Worm (Caenorhabditis elegans) whole organism, young adult: ENCODE data around the gene comt-5.

Source experiments
- B0035.1 ChIP-seq: sonication (generic microtip); optimal IDR thresholded peaks from 2 replicates; lab custom pipeline; 2016; ENCODE audit warnings: missing genetic modification characterization, mild to moderate bottlenecking, missing compliant biosample characterization, missing genotype, missing genetic modification reagents
- D2030.7 ChIP-seq: fragments of 200-800 bp; sonication (Bioruptor generic); IDR thresholded peaks from 2 replicates; pipeline ENCODE4 v1.3.6; 2022; ENCODE audit warnings: missing genetic modification reagents, missing genetic modification characterization, missing compliant biosample characterization
- F49E8.2 ChIP-seq: sonication (generic microtip); optimal IDR thresholded peaks from 3 replicates; lab custom pipeline; 2017; ENCODE audit warnings: missing genetic modification characterization, mild to moderate bottlenecking, missing compliant biosample characterization, antibody characterized with exemption, moderate library complexity; ENCODE audit not compliant: insufficient read depth
- F55B11.4 ChIP-seq: sonication (generic microtip); optimal IDR thresholded peaks from 2 replicates; lab custom pipeline; 2016; ENCODE audit warnings: missing compliant biosample characterization, missing genetic modification characterization, borderline replicate concordance; ENCODE audit not compliant: insufficient read depth
- F57C9.4 ChIP-seq: sonication (generic microtip); optimal IDR thresholded peaks from 2 replicates; lab custom pipeline; 2017; ENCODE audit warnings: mild to moderate bottlenecking, missing genetic modification characterization, missing compliant biosample characterization
- K12H6.12 ChIP-seq: fragments of 200-800 bp; sonication (Bioruptor generic); optimal IDR thresholded peaks from 2 replicates; lab custom pipeline; 2018; ENCODE audit warnings: mild to moderate bottlenecking, missing genetic modification characterization, missing compliant biosample characterization
- T26A5.8 ChIP-seq: sonication (generic microtip); optimal IDR thresholded peaks from 2 replicates; lab custom pipeline; 2016; ENCODE audit warnings: missing genetic modification characterization, missing compliant biosample characterization
- Y67H2A.10 ChIP-seq: fragments of 200-800 bp; sonication (Bioruptor generic); conservative IDR thresholded peaks from 2 replicates; pipeline ENCODE4 v1.3.6; 2022; ENCODE audit warnings: missing genetic modification reagents, missing genetic modification characterization, missing compliant biosample characterization
- akir-1 ChIP-seq: fragments of 200-800 bp; sonication (Bioruptor generic); optimal IDR thresholded peaks from 2 replicates; lab custom pipeline; 2018; ENCODE audit warnings: mild to moderate bottlenecking, missing genetic modification characterization, moderate library complexity, missing compliant biosample characterization
- aptf-2 ChIP-seq: fragments of 200-800 bp; sonication (Bioruptor generic); conservative IDR thresholded peaks from 2 replicates; pipeline ENCODE4 v1.3.6; 2022; ENCODE audit warnings: missing genetic modification reagents, missing genetic modification characterization, missing compliant biosample characterization
- attf-5 ChIP-seq: fragments of 200-800 bp; sonication (Bioruptor generic); optimal IDR thresholded peaks from 2 replicates; lab custom pipeline; 2018; ENCODE audit warnings: mild to moderate bottlenecking, missing genetic modification characterization, missing compliant biosample characterization
- attf-6 ChIP-seq: fragments of 200-800 bp; sonication (Bioruptor generic); IDR thresholded peaks from 2 replicates; pipeline ENCODE4 v1.3.6; 2022; ENCODE audit warnings: missing genetic modification reagents, missing genetic modification characterization, missing compliant biosample characterization
- bed-1 ChIP-seq: fragments of 200-800 bp; sonication (Bioruptor generic); IDR thresholded peaks from 2 replicates; pipeline ENCODE4 v1.3.6; 2022; ENCODE audit warnings: missing genetic modification reagents, missing genetic modification characterization, missing compliant biosample characterization
- bed-2 ChIP-seq: fragments of 200-800 bp; sonication (Bioruptor generic); IDR thresholded peaks from 2 replicates; pipeline ENCODE4 v1.3.6; 2022; ENCODE audit warnings: missing genetic modification reagents, missing genetic modification characterization, missing compliant biosample characterization
- cebp-2 ChIP-seq: fragments of 200-800 bp; sonication (Bioruptor generic); IDR thresholded peaks from 2 replicates; pipeline ENCODE4 v1.3.6; 2022; ENCODE audit warnings: missing genetic modification characterization, missing compliant biosample characterization
- ceh-40 ChIP-seq: fragments of 200-800 bp; sonication (Bioruptor generic); IDR thresholded peaks from 2 replicates; pipeline ENCODE4 v1.3.6; 2022; ENCODE audit warnings: missing genetic modification characterization, missing compliant biosample characterization
- ceh-91 ChIP-seq: fragments of 200-800 bp; sonication (Bioruptor generic); IDR thresholded peaks from 2 replicates; pipeline ENCODE4 v1.3.6; 2022; ENCODE audit warnings: missing genetic modification reagents, missing genetic modification characterization, missing compliant biosample characterization
- chd-7 ChIP-seq: sonication (generic microtip); optimal IDR thresholded peaks from 2 replicates; lab custom pipeline; 2016; ENCODE audit warnings: mild to moderate bottlenecking, missing genetic modification characterization, moderate library complexity, missing compliant biosample characterization
- dox-1 ChIP-seq: fragments of 200-800 bp; sonication (Bioruptor generic); IDR thresholded peaks from 2 replicates; pipeline ENCODE4 v1.3.6; 2022; ENCODE audit warnings: missing genetic modification reagents, missing genetic modification characterization, missing compliant biosample characterization
- egl-44 ChIP-seq: fragments of 200-800 bp; sonication (Bioruptor generic); IDR thresholded peaks from 2 replicates; pipeline ENCODE4 v1.3.6; 2022; ENCODE audit warnings: missing genetic modification reagents, missing genetic modification characterization, missing compliant biosample characterization
- ekl-4 ChIP-seq: fragments of 200-800 bp; sonication (Bioruptor generic); IDR thresholded peaks from 2 replicates; pipeline ENCODE4 v1.3.6; 2022; ENCODE audit warnings: missing genetic modification reagents, missing genetic modification characterization, missing compliant biosample characterization
- him-1 ChIP-seq: sonication (generic microtip); optimal IDR thresholded peaks from 2 replicates; lab custom pipeline; 2016; ENCODE audit warnings: missing genotype, missing genetic modification reagents, missing genetic modification characterization, missing compliant biosample characterization
- hmg-1.2 ChIP-seq: fragments of 200-800 bp; sonication (Bioruptor generic); IDR thresholded peaks from 2 replicates; pipeline ENCODE4 v1.3.6; 2022; ENCODE audit warnings: missing genetic modification reagents, missing genetic modification characterization, missing compliant biosample characterization
- hmg-20 ChIP-seq: fragments of 200-800 bp; sonication (Bioruptor generic); IDR thresholded peaks from 2 replicates; pipeline ENCODE4 v1.3.6; 2022; ENCODE audit warnings: missing genetic modification reagents, missing genetic modification characterization, missing compliant biosample characterization
- lag-1 ChIP-seq: fragments of 200-800 bp; sonication (Bioruptor generic); IDR thresholded peaks from 2 replicates; pipeline ENCODE4 v1.3.6; 2022; ENCODE audit warnings: missing genetic modification reagents, missing genetic modification characterization, missing compliant biosample characterization
- lin-54 ChIP-seq: fragments of 200-800 bp; sonication (Bioruptor generic); optimal IDR thresholded peaks from 2 replicates; lab custom pipeline; 2018; ENCODE audit warnings: mild to moderate bottlenecking, missing genetic modification characterization, missing compliant biosample characterization
- mcd-1 ChIP-seq: fragments of 200-800 bp; sonication (Bioruptor generic); IDR thresholded peaks from 2 replicates; pipeline ENCODE4 v1.3.6; 2022; ENCODE audit warnings: missing genetic modification reagents, missing genetic modification characterization, missing compliant biosample characterization
- nhr-179 ChIP-seq: sonication (generic microtip); optimal IDR thresholded peaks from 2 replicates; lab custom pipeline; 2016; ENCODE audit warnings: mild to moderate bottlenecking, missing genetic modification characterization, missing compliant biosample characterization
- nhr-27 ChIP-seq: fragments of 200-800 bp; sonication (Bioruptor generic); optimal IDR thresholded peaks from 2 replicates; lab custom pipeline; 2018; ENCODE audit warnings: mild to moderate bottlenecking, missing genetic modification characterization, moderate library complexity, missing compliant biosample characterization
- pbrm-1 ChIP-seq: fragments of 200-800 bp; sonication (Bioruptor generic); IDR thresholded peaks from 2 replicates; pipeline ENCODE4 v1.3.6; 2022; ENCODE audit warnings: missing genetic modification reagents, missing genetic modification characterization, missing compliant biosample characterization
- repo-1 ChIP-seq: sonication (generic microtip); optimal IDR thresholded peaks from 2 replicates; lab custom pipeline; 2017; ENCODE audit warnings: mild to moderate bottlenecking, missing genetic modification characterization, missing compliant biosample characterization
- snpc-1.1 ChIP-seq: sonication (generic microtip); optimal IDR thresholded peaks from 2 replicates; lab custom pipeline; 2017; ENCODE audit warnings: missing genetic modification characterization, mild to moderate bottlenecking, missing compliant biosample characterization, antibody characterized with exemption, moderate library complexity, missing genotype, missing genetic modification reagents; ENCODE audit not compliant: insufficient read depth
- snpc-4 ChIP-seq, 5 experiments: fragments of 150-350 bp in 1 of 5; sonication (generic microtip) in 4 of 5; optimal IDR thresholded peaks; 2 replicates each; lab custom pipeline; 2014 to 2018; ENCODE audit warnings: missing genetic modification characterization in 5 of 5, missing biosample characterization in 3 of 5, antibody characterized with exemption in 2 of 5, mild to moderate bottlenecking in 2 of 5, missing compliant biosample characterization in 2 of 5, missing genotype in 2 of 5, moderate library complexity in 2 of 5, missing genetic modification reagents in 1 of 5
- tbx-9 ChIP-seq: sonication (generic microtip); optimal IDR thresholded peaks from 2 replicates; lab custom pipeline; 2016; ENCODE audit warnings: borderline replicate concordance, missing genetic modification characterization, inconsistent platforms, missing compliant biosample characterization
- unc-130 ChIP-seq: sonication (generic microtip); optimal IDR thresholded peaks from 2 replicates; lab custom pipeline; 2016; ENCODE audit warnings: missing genetic modification reagents, missing genetic modification characterization, missing compliant biosample characterization
- unc-62 ChIP-seq: fragments of 150-350 bp; optimal IDR thresholded peaks from 2 replicates; lab custom pipeline; 2014; ENCODE audit warnings: missing biosample characterization, missing genetic modification reagents, missing genetic modification characterization
- xnd-1 ChIP-seq: sonication (generic microtip); optimal IDR thresholded peaks from 2 replicates; lab custom pipeline; 2016; ENCODE audit warnings: missing genotype, missing genetic modification reagents, missing genetic modification characterization, missing compliant biosample characterization
- ztf-18 ChIP-seq: sonication (generic microtip); optimal IDR thresholded peaks from 2 replicates; lab custom pipeline; 2016; ENCODE audit warnings: missing genotype, mild to moderate bottlenecking, missing genetic modification characterization, missing compliant biosample characterization
- ztf-25 ChIP-seq: fragments of 200-800 bp; sonication (Bioruptor generic); IDR thresholded peaks from 2 replicates; pipeline ENCODE4 v1.3.6; 2022; ENCODE audit warnings: missing genetic modification reagents, missing genetic modification characterization, missing compliant biosample characterization

Gene comt-5

DNA sequence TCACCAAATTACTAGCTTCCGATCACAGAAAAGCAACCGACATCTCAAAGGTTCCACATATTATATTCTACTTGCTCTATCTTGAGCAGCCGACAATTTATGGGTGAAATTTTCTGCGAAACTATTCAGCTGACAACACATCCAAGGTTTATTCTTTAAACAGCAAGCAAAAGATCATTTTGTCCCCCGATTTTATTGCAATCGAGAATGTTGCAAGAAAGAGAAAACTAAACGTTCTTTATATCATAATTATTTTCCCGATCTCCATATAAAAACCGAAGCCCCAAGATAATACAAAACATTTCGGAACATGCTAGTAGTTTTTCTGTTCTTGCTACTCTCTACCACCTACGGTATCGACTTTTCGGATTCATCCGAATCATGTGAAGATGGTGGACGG is 42.4 kb upstream of the comt-5 start, which contains the start of gene clec-207:
Gene clec-207, plus strand, starts transcription at position 301 of the 400 bp plus-strand sequence.
- TF ChIP-seq chd-7 (tag; lab: Kevin White, UChicago): no peak
- TF ChIP-seq F55B11.4 (tag; lab: Kevin White, UChicago): no peak
- TF ChIP-seq ztf-18 (tag; lab: Kevin White, UChicago): no peak
- TF ChIP-seq lag-1 (GFP tag; lab: Robert Waterston, UW): no peak
- no peak for TF ChIP-seq ceh-91
- no peak for TF ChIP-seq B0035.1 (tag; lab: Kevin White, UChicago)
- TF ChIP-seq bed-2 (GFP tag; lab: Robert Waterston, UW): no peak
- no peak for TF ChIP-seq bed-1
- no peak for TF ChIP-seq egl-44
- TF ChIP-seq Y67H2A.10: no peak
- TF ChIP-seq ztf-25: no peak
- TF ChIP-seq tbx-9 (tag; lab: Kevin White, UChicago): no peak
- TF ChIP-seq K12H6.12 (tag; lab: Kevin White, UChicago): no peak
- no peak for TF ChIP-seq F49E8.2 (tag; lab: Kevin White, UChicago)
- TF ChIP-seq nhr-27 (tag; lab: Kevin White, UChicago): no peak
- TF ChIP-seq dox-1 (GFP tag; lab: Robert Waterston, UW): no peak

ce11 chrV:2095204-2095603 is 41.8 kb upstream of the comt-5 start, which contains the start of gene F36F12.2:
Gene F36F12.2, minus strand, starts transcription at chrV:2095304.
- TF ChIP-seq unc-62 (GFP tag; lab: Kevin White, UChicago) (no peak), snpc-1.1 (tag; lab: Kevin White, UChicago) (no peak), him-1 (tag; lab: Kevin White, UChicago) (no peak), Y67H2A.10 (no peak), unc-130 (GFP tag; lab: Kevin White, UChicago) (no peak), attf-5 (GFP tag; lab: Kevin White, UChicago) (no peak), ekl-4 (GFP tag; lab: Robert Waterston, UW) (no peak), aptf-2 (no peak), chd-7 (tag; lab: Kevin White, UChicago) (no peak), cebp-2 (no peak), attf-6 (GFP tag; lab: Robert Waterston, UW) (no peak), repo-1 (tag; lab: Kevin White, UChicago) (no peak), nhr-179 (tag; lab: Kevin White, UChicago) (no peak), T26A5.8 (tag; lab: Kevin White, UChicago) (no peak), ceh-40 (GFP tag; lab: Robert Waterston, UW) (no peak), xnd-1 (tag; lab: Kevin White, UChicago) (no peak), lin-54 (GFP tag; lab: Kevin White, UChicago) (no peak), F57C9.4 (tag; lab: Kevin White, UChicago) (no peak), akir-1 (no peak), hmg-20 (GFP tag; lab: Robert Waterston, UW) (no peak)

DNA sequence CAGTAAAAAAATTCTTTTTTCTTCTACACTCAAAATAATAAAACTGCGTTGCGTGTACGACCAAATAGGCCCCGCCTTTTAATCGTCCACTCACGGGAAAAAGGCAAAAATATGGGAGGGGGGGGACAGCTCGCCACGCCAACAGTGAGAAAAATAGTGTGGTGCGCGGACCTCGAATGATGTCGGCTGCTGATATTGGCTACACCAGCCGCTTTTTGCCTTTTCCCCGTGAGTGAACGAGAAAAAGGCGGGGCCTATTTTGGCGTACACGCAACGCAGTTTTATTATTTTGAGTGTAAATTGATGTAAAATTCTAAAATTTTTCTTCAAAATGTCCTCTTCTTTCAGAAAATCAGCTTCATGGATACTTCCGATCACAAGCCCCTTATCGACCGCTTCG is 36.9 kb upstream of the comt-5 start, which contains the start of gene ztf-28:
Gene ztf-28, plus strand, starts transcription at position 349 of the 400 bp plus-strand sequence.
- peak; percentile 89 for TF ChIP-seq hmg-1.2 (GFP tag; lab: Robert Waterston, UW)
- TF ChIP-seq D2030.7: peak; percentile 30
- TF ChIP-seq snpc-1.1 (tag; lab: Kevin White, UChicago): peak; percentile 23
- peak; percentile 7 for TF ChIP-seq snpc-4 (GFP tag; optimal IDR thresholded peaks at IDR 0.05; lab: Kevin White, UChicago)
- TF ChIP-seq snpc-4 (tag; optimal IDR thresholded peaks at IDR 0.05; lab: Kevin White, UChicago): peak in 3 of 4 experiments; percentile 51 to 88 (median 73)
- peak; percentile 90 for TF ChIP-seq attf-6 (GFP tag; lab: Robert Waterston, UW)
- TF ChIP-seq mcd-1 (GFP tag; lab: Robert Waterston, UW): peak; percentile 55
- peak; percentile 85 for TF ChIP-seq pbrm-1 (GFP tag; lab: Robert Waterston, UW)
